Fruit fly (Drosophila melanogaster) whole organism, embryonic: Measurements from ENCODE around the gene UbcE2H.

Source experiments
- Abd-B ChIP-seq: fragments of 200-800 bp; sonication (Bioruptor generic); optimal IDR thresholded peaks from 2 replicates; lab custom pipeline; 2018; ENCODE audit warnings: missing biosample characterization, mild to moderate bottlenecking, missing genetic modification characterization, moderate library complexity
- Ada2b ChIP-seq: fragments of 200-800 bp; sonication (Bioruptor generic); IDR thresholded peaks from 2 replicates; pipeline ENCODE4 v1.3.6; 2022; ENCODE audit warnings: missing biosample characterization, missing genetic modification characterization
- B-H2 ChIP-seq: fragments of 200-800 bp; sonication (Bioruptor generic); optimal IDR thresholded peaks from 2 replicates; lab custom pipeline; 2018; ENCODE audit warnings: missing biosample characterization, mild to moderate bottlenecking, missing genetic modification characterization
- BtbVII ChIP-seq: fragments of 200-800 bp; sonication (Bioruptor generic); optimal IDR thresholded peaks from 3 replicates; lab custom pipeline; 2017; ENCODE audit warnings: missing biosample characterization, mild to moderate bottlenecking, missing genetic modification characterization
- Bteb2 ChIP-seq: fragments of 200-800 bp; sonication (Bioruptor generic); optimal IDR thresholded peaks from 2 replicates; lab custom pipeline; 2016; ENCODE audit warnings: missing biosample characterization, missing genetic modification characterization
- CG10209 ChIP-seq: fragments of 200-800 bp; sonication (Bioruptor generic); optimal IDR thresholded peaks from 3 replicates; lab custom pipeline; 2017; ENCODE audit warnings: missing biosample characterization, mild to moderate bottlenecking, missing genetic modification characterization, missing genetic modification reagents
- CG11093 ChIP-seq: fragments of 200-800 bp; sonication (Bioruptor generic); IDR thresholded peaks from 3 replicates; pipeline ENCODE4 v1.3.6; 2022; ENCODE audit warnings: missing biosample characterization, missing genetic modification characterization
- CG11504 ChIP-seq: fragments of 200-800 bp; sonication (Bioruptor generic); optimal IDR thresholded peaks from 3 replicates; lab custom pipeline; 2019; ENCODE audit warnings: missing biosample characterization, mild to moderate bottlenecking, missing genetic modification characterization, moderate library complexity
- CG12071 ChIP-seq: fragments of 200-800 bp; sonication (Bioruptor generic); optimal IDR thresholded peaks from 3 replicates; lab custom pipeline; 2018; ENCODE audit warnings: missing biosample characterization, mild to moderate bottlenecking, missing genetic modification characterization
- CG12155 ChIP-seq: fragments of 200-800 bp; sonication (Bioruptor generic); optimal IDR thresholded peaks from 3 replicates; lab custom pipeline; 2016; ENCODE audit warnings: missing biosample characterization, missing genetic modification characterization
- CG13287 ChIP-seq: fragments of 200-800 bp; sonication (Bioruptor generic); IDR thresholded peaks from 2 replicates; pipeline ENCODE4 v1.3.6; 2022; ENCODE audit warnings: missing biosample characterization, missing genetic modification characterization; ENCODE audit not compliant: partially characterized antibody
- CG13296 ChIP-seq: fragments of 200-800 bp; sonication (Bioruptor generic); optimal IDR thresholded peaks from 3 replicates; lab custom pipeline; 2018; ENCODE audit warnings: missing biosample characterization, mild to moderate bottlenecking, missing genetic modification characterization
- CG13424 ChIP-seq: fragments of 200-800 bp; sonication (Bioruptor generic); optimal IDR thresholded peaks from 2 replicates; lab custom pipeline; 2019; ENCODE audit warnings: missing biosample characterization, mild to moderate bottlenecking, missing genetic modification characterization, moderate library complexity
- CG14965 ChIP-seq: fragments of 200-800 bp; sonication (Bioruptor generic); optimal IDR thresholded peaks from 2 replicates; lab custom pipeline; 2016; ENCODE audit warnings: missing biosample characterization, missing genetic modification characterization, borderline replicate concordance
- CG15514 ChIP-seq: fragments of 200-800 bp; sonication (Bioruptor generic); optimal IDR thresholded peaks from 3 replicates; lab custom pipeline; 2017; ENCODE audit warnings: missing biosample characterization, missing genetic modification characterization, mild to moderate bottlenecking, moderate library complexity, missing genetic modification reagents
- CG17186 ChIP-seq: fragments of 200-800 bp; sonication (Bioruptor generic); optimal IDR thresholded peaks from 3 replicates; lab custom pipeline; 2017; ENCODE audit warnings: missing biosample characterization, missing genetic modification reagents, missing genetic modification characterization
- CG17328 ChIP-seq: fragments of 200-800 bp; sonication (Bioruptor generic); IDR thresholded peaks from 2 replicates; pipeline ENCODE4 v1.3.6; 2022; ENCODE audit warnings: missing biosample characterization, missing genetic modification characterization
- CG32767 ChIP-seq: fragments of 200-800 bp; sonication (Bioruptor generic); IDR thresholded peaks from 2 replicates; pipeline ENCODE4 v1.3.6; 2022; ENCODE audit warnings: missing biosample characterization, missing genetic modification characterization
- CG34422 ChIP-seq: fragments of 200-800 bp; sonication (Bioruptor generic); IDR thresholded peaks from 3 replicates; pipeline ENCODE4 v1.3.6; 2022; ENCODE audit warnings: missing biosample characterization, missing genetic modification characterization
- CG3847 ChIP-seq: fragments of 200-800 bp; sonication (Bioruptor generic); IDR thresholded peaks from 2 replicates; pipeline ENCODE4 v1.3.6; 2022; ENCODE audit warnings: missing biosample characterization, missing genetic modification characterization
- CG6175 ChIP-seq: fragments of 200-800 bp; sonication (Bioruptor generic); IDR thresholded peaks from 3 replicates; pipeline ENCODE4 v1.3.6; 2022; ENCODE audit warnings: missing biosample characterization, missing genetic modification characterization
- CG9876 ChIP-seq: fragments of 200-800 bp; sonication (Bioruptor generic); optimal IDR thresholded peaks from 2 replicates; lab custom pipeline; 2016; ENCODE audit warnings: missing biosample characterization, missing genetic modification characterization
- CG9932 ChIP-seq: fragments of 200-800 bp; sonication (Bioruptor generic); IDR thresholded peaks from 2 replicates; pipeline ENCODE4 v1.3.6; 2022; ENCODE audit warnings: missing biosample characterization, missing genetic modification characterization
- GATAe ChIP-seq: fragments of 200-800 bp; sonication (Bioruptor generic); conservative IDR thresholded peaks from 2 replicates; pipeline ENCODE4 v1.3.6; 2022; ENCODE audit warnings: missing biosample characterization, missing genetic modification characterization
- HLH4C ChIP-seq: fragments of 200-800 bp; sonication (Bioruptor generic); IDR thresholded peaks from 3 replicates; pipeline ENCODE4 v1.3.6; 2022; ENCODE audit warnings: missing biosample characterization, missing genetic modification characterization; ENCODE audit not compliant: partially characterized antibody
- HLH54F ChIP-seq: fragments of 200-800 bp; sonication (Bioruptor generic); optimal IDR thresholded peaks from 3 replicates; lab custom pipeline; 2016; ENCODE audit warnings: missing biosample characterization, missing genetic modification characterization
- Hey ChIP-seq: fragments of 200-800 bp; sonication (Bioruptor generic); optimal IDR thresholded peaks from 3 replicates; lab custom pipeline; 2018; ENCODE audit warnings: missing biosample characterization, mild to moderate bottlenecking, missing genetic modification characterization
- Myb ChIP-seq: fragments of 200-800 bp; sonication (Bioruptor generic); optimal IDR thresholded peaks from 2 replicates; lab custom pipeline; 2016; ENCODE audit warnings: missing biosample characterization, missing genetic modification characterization
- NC2α ChIP-seq: fragments of 200-800 bp; sonication (Bioruptor generic); optimal IDR thresholded peaks from 2 replicates; lab custom pipeline; 2016; ENCODE audit warnings: missing biosample characterization, missing genetic modification characterization
- Nf-YA ChIP-seq: fragments of 200-800 bp; sonication (Bioruptor generic); IDR thresholded peaks from 2 replicates; pipeline ENCODE4 v1.3.6; 2022; ENCODE audit warnings: missing biosample characterization, missing genetic modification characterization
- Oli ChIP-seq: fragments of 200-800 bp; sonication (Bioruptor generic); optimal IDR thresholded peaks from 2 replicates; lab custom pipeline; 2018; ENCODE audit warnings: missing biosample characterization, mild to moderate bottlenecking, missing genetic modification characterization, moderate library complexity
- Optix ChIP-seq: fragments of 200-800 bp; sonication (Bioruptor generic); IDR thresholded peaks from 3 replicates; pipeline ENCODE4 v1.3.6; 2022; ENCODE audit warnings: missing biosample characterization, missing genetic modification characterization
- Pdp1 ChIP-seq, 2 experiments: fragments of 200-800 bp; sonication (Bioruptor generic); optimal IDR thresholded peaks; 3 replicates each; lab custom pipeline; 2016; ENCODE audit warnings: missing biosample characterization in 2 of 2, missing genetic modification characterization in 2 of 2, mild to moderate bottlenecking in 1 of 2, moderate library complexity in 1 of 2
- Scr ChIP-seq: fragments of 200-800 bp; sonication (Bioruptor generic); IDR thresholded peaks from 2 replicates; pipeline ENCODE4 v1.3.6; 2022; ENCODE audit warnings: missing biosample characterization, missing genetic modification characterization; ENCODE audit not compliant: partially characterized antibody
- Taf1 ChIP-seq: fragments of 200-800 bp; sonication (Bioruptor generic); IDR thresholded peaks from 2 replicates; pipeline ENCODE4 v1.3.6; 2022; ENCODE audit warnings: missing biosample characterization, missing genetic modification characterization
- al ChIP-seq: fragments of 200-800 bp; sonication (Bioruptor generic); IDR thresholded peaks from 2 replicates; pipeline ENCODE4 v1.3.6; 2022; ENCODE audit warnings: missing biosample characterization, missing genetic modification characterization
- ap ChIP-seq: fragments of 200-800 bp; sonication (Bioruptor generic); IDR thresholded peaks from 2 replicates; pipeline ENCODE4 v1.3.6; 2022; ENCODE audit warnings: missing biosample characterization, missing genetic modification characterization
- eve ChIP-seq, 2 experiments: fragments of >200 bp; optimal IDR thresholded peaks; 2 replicates each; lab custom pipeline; 2017; ENCODE audit warnings: missing biosample characterization in 2 of 2, missing genetic modification characterization in 2 of 2
- eyg ChIP-seq: fragments of 200-800 bp; sonication (Bioruptor generic); optimal IDR thresholded peaks from 3 replicates; lab custom pipeline; 2016; ENCODE audit warnings: missing biosample characterization, missing genetic modification characterization
- gcm ChIP-seq: fragments of 200-800 bp; sonication (Bioruptor generic); optimal IDR thresholded peaks from 2 replicates; lab custom pipeline; 2019; ENCODE audit warnings: missing biosample characterization, mild to moderate bottlenecking, missing genetic modification characterization, moderate library complexity
- knrl ChIP-seq: fragments of 200-800 bp; sonication (Bioruptor generic); IDR thresholded peaks from 3 replicates; pipeline ENCODE4 v1.3.6; 2022; ENCODE audit warnings: missing biosample characterization, missing genetic modification characterization; ENCODE audit not compliant: partially characterized antibody
- lmd ChIP-seq: fragments of 200-800 bp; sonication (Bioruptor generic); IDR thresholded peaks from 2 replicates; pipeline ENCODE4 v1.3.6; 2022; ENCODE audit warnings: missing biosample characterization, missing genetic modification characterization
- nom ChIP-seq: fragments of 200-800 bp; sonication (Bioruptor generic); optimal IDR thresholded peaks from 2 replicates; lab custom pipeline; 2017; ENCODE audit warnings: missing biosample characterization, missing genetic modification characterization, mild to moderate bottlenecking, moderate library complexity, missing genetic modification reagents
- phol ChIP-seq: fragments of 200-800 bp; sonication (Bioruptor generic); optimal IDR thresholded peaks from 3 replicates; lab custom pipeline; 2018; ENCODE audit warnings: missing biosample characterization, mild to moderate bottlenecking, missing genetic modification characterization, moderate library complexity
- schlank ChIP-seq: fragments of 200-800 bp; sonication (Bioruptor generic); optimal IDR thresholded peaks from 2 replicates; lab custom pipeline; 2018; ENCODE audit warnings: missing biosample characterization, mild to moderate bottlenecking, missing genetic modification characterization
- slbo ChIP-seq: fragments of 200-800 bp; sonication (Bioruptor generic); IDR thresholded peaks from 2 replicates; pipeline ENCODE4 v1.3.6; 2022; ENCODE audit warnings: missing biosample characterization, missing genetic modification characterization
- sna ChIP-seq: fragments of 200-800 bp; sonication (Bioruptor generic); IDR thresholded peaks from 2 replicates; pipeline ENCODE4 v1.3.6; 2022; ENCODE audit warnings: missing biosample characterization, missing genetic modification characterization; ENCODE audit not compliant: partially characterized antibody
- trem ChIP-seq: fragments of 200-800 bp; optimal IDR thresholded peaks from 3 replicates; lab custom pipeline; 2019; ENCODE audit warnings: missing biosample characterization, mild to moderate bottlenecking, missing genetic modification characterization, moderate library complexity
- vvl ChIP-seq: fragments of 200-800 bp; sonication (Bioruptor generic); IDR thresholded peaks from 2 replicates; pipeline ENCODE4 v1.3.6; 2022; ENCODE audit warnings: missing biosample characterization, missing genetic modification characterization
- yki ChIP-seq: fragments of >200 bp; optimal IDR thresholded peaks from 3 replicates; lab custom pipeline; 2018

UbcE2H gene

dm6 chrX:8115717-8116311 lies 21.9 kb upstream of the UbcE2H start, which contains the start of gene Gclc (continued):
- TF ChIP-seq al (GFP tag; lab: Robert Waterston, UW) (no peak), CG15514 (GFP tag; lab: Kevin White, UChicago) (peak; percentile 39), knrl (GFP tag; lab: Robert Waterston, UW) (peak; percentile 45; the same call in 2 of the 3 replicates), Scr (GFP tag; lab: Robert Waterston, UW) (peak; percentile 39), yki (no peak), Bteb2 (GFP tag; lab: Kevin White, UChicago) (peak; percentile 0), Oli (no peak), CG9876 (GFP tag; lab: Kevin White, UChicago) (no peak), CG11093 (GFP tag; lab: Robert Waterston, UW) (no peak), nom (no peak), lmd (GFP tag; lab: Robert Waterston, UW) (no peak), GATAe (GFP tag; lab: Robert Waterston, UW) (no peak), BtbVII (GFP tag; lab: Kevin White, UChicago) (peak; percentile 47), gcm (GFP tag; lab: Kevin White, UChicago) (no peak), Taf1 (GFP tag; lab: Robert Waterston, UW) (no peak), CG17328 (no peak), NC2α (GFP tag; lab: Kevin White, UChicago) (no peak), slbo (no peak), Optix (GFP tag; lab: Robert Waterston, UW) (no peak), HLH54F (GFP tag; lab: Kevin White, UChicago) (no peak), CG13424 (no peak), CG6175 (GFP tag; lab: Robert Waterston, UW) (no peak), CG9932 (GFP tag; lab: Robert Waterston, UW) (peak; percentile 13; the same call in 1 of the 2 replicates), CG13287 (peak; percentile 62), HLH4C (GFP tag; lab: Robert Waterston, UW) (peak; percentile 34; the same call in 1 of the 3 replicates), Myb (GFP tag; lab: Kevin White, UChicago) (peak; percentile 18), CG12155 (GFP tag; lab: Kevin White, UChicago) (no peak), Nf-YA (no peak), CG12071 (no peak), sna (GFP tag; lab: Robert Waterston, UW) (no peak), phol (tag; lab: Kevin White, UChicago) (no peak), CG17186 (GFP tag; lab: Kevin White, UChicago) (no peak), Pdp1 (GFP tag; optimal IDR thresholded peaks at IDR 0.05; lab: Kevin White, UChicago) (no peak), CG14965 (GFP tag; lab: Kevin White, UChicago) (no peak), schlank (tag; lab: Kevin White, UChicago) (no peak), CG32767 (GFP tag; lab: Robert Waterston, UW) (no peak), CG34422 (GFP tag; lab: Robert Waterston, UW) (0 out of 3 replicates have a peak, but pooled peaks have one; percentile 34), Ada2b (GFP tag; lab: Robert Waterston, UW) (no peak), CG3847 (GFP tag; lab: Robert Waterston, UW) (0 out of 2 replicates have a peak, but pooled peaks have one; percentile 30), eve (GFP tag; optimal IDR thresholded peaks at IDR 0.05; lab: Kevin White, UChicago) (no peak), trem (peak; percentile 31), Hey (tag; lab: Kevin White, UChicago) (no peak), vvl (GFP tag; lab: Robert Waterston, UW) (peak; percentile 33; the same call in 1 of the 2 replicates), CG10209 (GFP tag; lab: Kevin White, UChicago) (no peak), eyg (GFP tag; lab: Kevin White, UChicago) (no peak), ap (no peak), CG11504 (tag; lab: Kevin White, UChicago) (no peak), CG13296 (no peak), Abd-B (GFP tag; lab: Kevin White, UChicago) (no peak), B-H2 (GFP tag; lab: Kevin White, UChicago) (no peak)
